Worm (Caenorhabditis elegans) whole organism, L3 larva: ENCODE data around the gene ril-1.

Experiments used
- R02D3.7 ChIP-seq: fragments of 150-350 bp; optimal IDR thresholded peaks from 2 replicates; lab custom pipeline; 2014; ENCODE audit warnings: missing biosample characterization, missing genetic modification characterization
- aly-2 ChIP-seq: fragments of 150-350 bp; optimal IDR thresholded peaks from 2 replicates; lab custom pipeline; 2014; ENCODE audit warnings: missing biosample characterization, missing genetic modification characterization
- ama-1 ChIP-seq: fragments of 150-350 bp; optimal IDR thresholded peaks from 2 replicates; lab custom pipeline; 2018
- ceh-16 ChIP-seq: sonication (generic microtip); optimal IDR thresholded peaks from 2 replicates; lab custom pipeline; 2017; ENCODE audit warnings: missing biosample characterization, missing genetic modification characterization
- ceh-82 ChIP-seq: fragments of 150-350 bp; optimal IDR thresholded peaks from 2 replicates; lab custom pipeline; 2014; ENCODE audit warnings: missing biosample characterization, missing genetic modification characterization
- daf-12 ChIP-seq: fragments of 150-350 bp; optimal IDR thresholded peaks from 2 replicates; lab custom pipeline; 2014; ENCODE audit warnings: missing biosample characterization, missing genetic modification reagents, missing genetic modification characterization
- egl-27 ChIP-seq: sonication (generic microtip); optimal IDR thresholded peaks from 4 replicates; lab custom pipeline; 2017; ENCODE audit warnings: missing biosample characterization, missing genetic modification reagents, missing genetic modification characterization
- egl-5 ChIP-seq: fragments of 150-350 bp; optimal IDR thresholded peaks from 2 replicates; lab custom pipeline; 2017; ENCODE audit warnings: missing biosample characterization, missing genetic modification reagents, missing genetic modification characterization, inconsistent platforms
- elt-1 ChIP-seq: fragments of 150-350 bp; optimal IDR thresholded peaks from 2 replicates; lab custom pipeline; 2014; ENCODE audit warnings: missing biosample characterization, missing genetic modification characterization
- elt-2 ChIP-seq: sonication (generic microtip); optimal IDR thresholded peaks from 2 replicates; lab custom pipeline; 2016; ENCODE audit warnings: missing genetic modification reagents, mild to moderate bottlenecking, missing genetic modification characterization, missing compliant biosample characterization
- eor-1 ChIP-seq, 2 experiments: fragments of 150-350 bp; optimal IDR thresholded peaks; 2 replicates each; lab custom pipeline; 2014 to 2018; ENCODE audit warnings: missing biosample characterization in 2 of 2, missing genetic modification characterization in 2 of 2
- fkh-10 ChIP-seq: sonication (generic microtip); optimal IDR thresholded peaks from 2 replicates; lab custom pipeline; 2017; ENCODE audit warnings: missing biosample characterization, missing genetic modification reagents, missing genetic modification characterization
- fkh-2 ChIP-seq: fragments of 150-350 bp; optimal IDR thresholded peaks from 2 replicates; lab custom pipeline; 2014; ENCODE audit warnings: missing biosample characterization, missing genetic modification reagents, missing genetic modification characterization
- fos-1 ChIP-seq: fragments of 150-350 bp; optimal IDR thresholded peaks from 2 replicates; lab custom pipeline; 2014; ENCODE audit warnings: missing biosample characterization, missing genetic modification characterization
- hmg-11 ChIP-seq: sonication (generic microtip); optimal IDR thresholded peaks from 2 replicates; lab custom pipeline; 2016; ENCODE audit warnings: missing genetic modification characterization, missing compliant biosample characterization
- jun-1 ChIP-seq: fragments of 150-350 bp; optimal IDR thresholded peaks from 2 replicates; lab custom pipeline; 2014; ENCODE audit warnings: missing biosample characterization, missing genetic modification reagents, missing genetic modification characterization
- lin-39 ChIP-seq: fragments of 150-350 bp; optimal IDR thresholded peaks from 2 replicates; lab custom pipeline; 2018; ENCODE audit warnings: missing biosample characterization, missing genetic modification reagents, missing genetic modification characterization
- mdl-1 ChIP-seq: fragments of 150-350 bp; optimal IDR thresholded peaks from 2 replicates; lab custom pipeline; 2014; ENCODE audit warnings: missing biosample characterization, missing genetic modification characterization
- mml-1 ChIP-seq: fragments of 150-350 bp; sonication (generic microtip); optimal IDR thresholded peaks from 3 replicates; lab custom pipeline; 2014; ENCODE audit warnings: missing biosample characterization, missing genetic modification characterization
- nhr-11 ChIP-seq: fragments of 150-350 bp; optimal IDR thresholded peaks from 2 replicates; lab custom pipeline; 2014; ENCODE audit warnings: missing biosample characterization, missing genetic modification characterization
- nhr-12 ChIP-seq: fragments of 150-350 bp; optimal IDR thresholded peaks from 2 replicates; lab custom pipeline; 2014; ENCODE audit warnings: missing biosample characterization, missing genetic modification characterization
- nhr-23 ChIP-seq: fragments of 150-350 bp; optimal IDR thresholded peaks from 2 replicates; lab custom pipeline; 2014; ENCODE audit warnings: missing biosample characterization, missing genetic modification reagents, missing genetic modification characterization
- nhr-237 ChIP-seq: fragments of 150-350 bp; optimal IDR thresholded peaks from 2 replicates; lab custom pipeline; 2014; ENCODE audit warnings: missing biosample characterization, missing genetic modification characterization
- nhr-25 ChIP-seq: sonication (generic microtip); optimal IDR thresholded peaks from 2 replicates; lab custom pipeline; 2017; ENCODE audit warnings: missing biosample characterization, missing genetic modification characterization
- nhr-28 ChIP-seq: fragments of 150-350 bp; optimal IDR thresholded peaks from 2 replicates; lab custom pipeline; 2014; ENCODE audit warnings: missing biosample characterization, missing genetic modification characterization
- nhr-43 ChIP-seq: sonication (generic microtip); optimal IDR thresholded peaks from 2 replicates; lab custom pipeline; 2016; ENCODE audit warnings: mild to moderate bottlenecking, missing genetic modification characterization, missing compliant biosample characterization; ENCODE audit not compliant: poor library complexity, severe bottlenecking
- nhr-67 ChIP-seq: fragments of 150-350 bp; optimal IDR thresholded peaks from 2 replicates; lab custom pipeline; 2014; ENCODE audit warnings: missing biosample characterization, missing genetic modification characterization
- nhr-76 ChIP-seq: fragments of 150-350 bp; sonication (generic microtip); optimal IDR thresholded peaks from 5 replicates; lab custom pipeline; 2014; ENCODE audit warnings: missing biosample characterization, missing genetic modification characterization
- pha-4 ChIP-seq: fragments of 150-350 bp; optimal IDR thresholded peaks from 2 replicates; lab custom pipeline; 2014; ENCODE audit warnings: missing biosample characterization, missing genetic modification reagents, missing genetic modification characterization
- sea-2 ChIP-seq: fragments of 150-350 bp; sonication (generic microtip); optimal IDR thresholded peaks from 4 replicates; lab custom pipeline; 2014; ENCODE audit warnings: missing biosample characterization, missing genetic modification reagents, missing genetic modification characterization
- snpc-4 ChIP-seq: fragments of 150-350 bp; optimal IDR thresholded peaks from 2 replicates; lab custom pipeline; 2014; ENCODE audit warnings: missing biosample characterization, missing genetic modification characterization
- unc-39 ChIP-seq: sonication (generic microtip); optimal IDR thresholded peaks from 4 replicates; lab custom pipeline; 2017; ENCODE audit warnings: missing biosample characterization, missing genetic modification characterization
- unc-62 ChIP-seq: fragments of 150-350 bp; sonication (generic microtip); optimal IDR thresholded peaks from 4 replicates; lab custom pipeline; 2014; ENCODE audit warnings: missing biosample characterization, missing genetic modification reagents, missing genetic modification characterization
- zag-1 ChIP-seq: fragments of 150-350 bp; optimal IDR thresholded peaks from 2 replicates; lab custom pipeline; 2014; ENCODE audit warnings: missing biosample characterization, missing genetic modification characterization
- ztf-11 ChIP-seq: fragments of 150-350 bp; optimal IDR thresholded peaks from 2 replicates; lab custom pipeline; 2014; ENCODE audit warnings: missing biosample characterization, missing genetic modification characterization
- ztf-4 ChIP-seq: fragments of 150-350 bp; optimal IDR thresholded peaks from 2 replicates; lab custom pipeline; 2014; ENCODE audit warnings: missing biosample characterization, missing genetic modification characterization

ril-1 gene

ce11 chrV:14518010-14518409 lies 5.9 kb downstream of the ril-1 start, which contains the start of gene R02D5.6:
Gene R02D5.6 (minus strand): TSS chrV:14518110.
- TF ChIP-seq ama-1 (lab: Kevin White, UChicago), result no peak
- no peak for TF ChIP-seq jun-1 (tag; lab: Kevin White, UChicago)
- no peak for TF ChIP-seq fkh-10
- TF ChIP-seq sea-2 (GFP tag; lab: Kevin White, UChicago), result no peak
- TF ChIP-seq hmg-11 (tag; lab: Kevin White, UChicago), result no peak
- no peak for TF ChIP-seq mdl-1
- TF ChIP-seq nhr-76 (tag; lab: Kevin White, UChicago), result no peak
- no peak for TF ChIP-seq nhr-237 (tag; lab: Kevin White, UChicago)
- no peak for TF ChIP-seq ztf-11
- TF ChIP-seq fos-1 (tag; lab: Kevin White, UChicago), result no peak
- TF ChIP-seq nhr-12 (tag; lab: Kevin White, UChicago), result no peak
- no peak for TF ChIP-seq elt-2 (tag; lab: Kevin White, UChicago)
- no peak for TF ChIP-seq nhr-28
- no peak for TF ChIP-seq ceh-16 (tag; lab: Kevin White, UChicago)
- no peak for TF ChIP-seq fkh-2 (tag; lab: Kevin White, UChicago)
- TF ChIP-seq egl-5 (tag; lab: Kevin White, UChicago), result no peak
- TF ChIP-seq unc-39 (tag; lab: Kevin White, UChicago), result no peak

- peak; percentile 24 for TF ChIP-seq mdl-1
- peak; percentile 15 for TF ChIP-seq elt-1 (tag; lab: Kevin White, UChicago)
- no peak for TF ChIP-seq sea-2 (GFP tag; lab: Kevin White, UChicago)
- TF ChIP-seq snpc-4 (tag; lab: Kevin White, UChicago), result no peak
- peak; percentile 67 for TF ChIP-seq lin-39
- no peak for TF ChIP-seq ztf-11
- TF ChIP-seq ztf-4 (tag; lab: Kevin White, UChicago), result no peak
- TF ChIP-seq jun-1 (tag; lab: Kevin White, UChicago), result no peak
- TF ChIP-seq daf-12, result no peak
- no peak for TF ChIP-seq R02D3.7 (tag; lab: Kevin White, UChicago)
- no peak for TF ChIP-seq zag-1 (tag; lab: Kevin White, UChicago)
- peak; percentile 68 for TF ChIP-seq nhr-23 (tag; lab: Kevin White, UChicago)
- no peak for TF ChIP-seq aly-2 (tag; lab: Kevin White, UChicago)
- peak; percentile 50 for TF ChIP-seq nhr-43 (tag; lab: Kevin White, UChicago)
- peak; percentile 89 for TF ChIP-seq nhr-25 (tag; lab: Kevin White, UChicago)
- TF ChIP-seq fos-1 (tag; lab: Kevin White, UChicago), result no peak
- no peak for TF ChIP-seq unc-62 (GFP tag; lab: Kevin White, UChicago)
Measured at ce11 chrV:14510746-14511145, 13.2 kb downstream of the ril-1 start, which contains the start of gene R02D5.9. Gene R02D5.9 (minus strand): TSS chrV:14511123.

ce11 chrV:14508556-14508955 lies 15.4 kb downstream of the ril-1 start:
- TF ChIP-seq nhr-237 (tag; lab: Kevin White, UChicago) (no peak), nhr-11 (tag; lab: Kevin White, UChicago) (no peak), nhr-12 (tag; lab: Kevin White, UChicago) (no peak), nhr-25 (tag; lab: Kevin White, UChicago) (no peak), egl-27 (tag; lab: Kevin White, UChicago) (no peak), nhr-67 (tag; lab: Kevin White, UChicago) (no peak), unc-62 (GFP tag; lab: Kevin White, UChicago) (no peak), eor-1 (tag; optimal IDR thresholded peaks at IDR 0.05; lab: Kevin White, UChicago) (no peak), unc-39 (tag; lab: Kevin White, UChicago) (no peak)

ce11 chrV:14508005-14508521 lies 15.9 kb downstream of the ril-1 start, which contains the start of gene R02D5.1:
Gene R02D5.1 (plus strand): TSS chrV:14508249.
- no peak for TF ChIP-seq nhr-12 (tag; lab: Kevin White, UChicago)
- no peak for TF ChIP-seq ama-1 (lab: Kevin White, UChicago)
- no peak for TF ChIP-seq ceh-82 (tag; lab: Kevin White, UChicago)
- no peak for TF ChIP-seq fkh-10
- no peak for TF ChIP-seq daf-12
- TF ChIP-seq snpc-4 (tag; lab: Kevin White, UChicago), result no peak
- TF ChIP-seq egl-5 (tag; lab: Kevin White, UChicago), result no peak
- no peak for TF ChIP-seq nhr-67 (tag; lab: Kevin White, UChicago)
- no peak for TF ChIP-seq nhr-23 (tag; lab: Kevin White, UChicago)
- TF ChIP-seq mml-1 (tag; lab: Kevin White, UChicago), result no peak
- TF ChIP-seq jun-1 (tag; lab: Kevin White, UChicago), result no peak
- TF ChIP-seq pha-4 (tag; lab: Kevin White, UChicago), result no peak
- no peak for TF ChIP-seq unc-39 (tag; lab: Kevin White, UChicago)
- no peak for TF ChIP-seq eor-1 (tag; optimal IDR thresholded peaks at IDR 0.05; lab: Kevin White, UChicago)
- no peak for TF ChIP-seq ceh-16 (tag; lab: Kevin White, UChicago)
